Fruit fly (Drosophila melanogaster) whole organism, pupa: ENCODE data around the gene mthl2.

Experiments used
- CG10348 ChIP-seq: fragments of 200-800 bp; sonication (Bioruptor generic); IDR thresholded peaks from 2 replicates; pipeline ENCODE4 v1.3.6; 2022; ENCODE audit warnings: missing biosample characterization, missing genetic modification characterization
- CG12605 ChIP-seq: fragments of 200-800 bp; sonication (Bioruptor generic); IDR thresholded peaks from 2 replicates; pipeline ENCODE4 v1.3.6; 2022; ENCODE audit warnings: missing biosample characterization, missing genetic modification characterization
- CG13204 ChIP-seq: fragments of 200-800 bp; sonication (Bioruptor generic); optimal IDR thresholded peaks from 2 replicates; lab custom pipeline; 2018; ENCODE audit warnings: missing biosample characterization, mild to moderate bottlenecking, missing genetic modification characterization, moderate library complexity
- CG14655 ChIP-seq: fragments of 200-800 bp; sonication (Bioruptor generic); optimal IDR thresholded peaks from 3 replicates; lab custom pipeline; 2017; ENCODE audit warnings: mild to moderate bottlenecking, missing biosample characterization, missing genetic modification reagents, missing genetic modification characterization
- CG15710 ChIP-seq: fragments of 200-800 bp; sonication (Bioruptor generic); optimal IDR thresholded peaks from 2 replicates; lab custom pipeline; 2018; ENCODE audit warnings: missing biosample characterization, mild to moderate bottlenecking, missing genetic modification characterization, moderate library complexity
- CG32121 ChIP-seq: fragments of 200-800 bp; sonication (Bioruptor generic); IDR thresholded peaks from 2 replicates; pipeline ENCODE4 v1.3.6; 2022; ENCODE audit warnings: missing biosample characterization, missing genetic modification characterization
- CG34367 ChIP-seq: fragments of 200-800 bp; sonication (Bioruptor generic); optimal IDR thresholded peaks from 2 replicates; lab custom pipeline; 2018; ENCODE audit warnings: missing biosample characterization, mild to moderate bottlenecking, missing genetic modification characterization
- CG4496 ChIP-seq: fragments of 200-800 bp; sonication (Bioruptor generic); IDR thresholded peaks from 3 replicates; pipeline ENCODE4 v1.3.6; 2022; ENCODE audit warnings: missing biosample characterization, missing genetic modification characterization
- CG8159 ChIP-seq: fragments of 200-800 bp; sonication (Bioruptor generic); optimal IDR thresholded peaks from 3 replicates; lab custom pipeline; 2018; ENCODE audit warnings: missing biosample characterization, mild to moderate bottlenecking, missing genetic modification characterization, moderate library complexity
- CG8301 ChIP-seq: fragments of 200-800 bp; sonication (Bioruptor generic); optimal IDR thresholded peaks from 2 replicates; lab custom pipeline; 2018; ENCODE audit warnings: missing biosample characterization, mild to moderate bottlenecking, missing genetic modification characterization
- CG9948 ChIP-seq: fragments of 200-800 bp; sonication (Bioruptor generic); optimal IDR thresholded peaks from 2 replicates; lab custom pipeline; 2018; ENCODE audit warnings: missing biosample characterization, mild to moderate bottlenecking, missing genetic modification characterization, moderate library complexity
- D1 ChIP-seq: fragments of 200-800 bp; sonication (Bioruptor generic); optimal IDR thresholded peaks from 2 replicates; lab custom pipeline; 2018; ENCODE audit warnings: missing biosample characterization, mild to moderate bottlenecking, missing genetic modification characterization, moderate library complexity
- EcR ChIP-seq: fragments of 200-800 bp; sonication (Bioruptor generic); optimal IDR thresholded peaks from 3 replicates; lab custom pipeline; 2019; ENCODE audit warnings: missing biosample characterization, missing genetic modification characterization, mild to moderate bottlenecking, moderate library complexity, missing genetic modification reagents
- Ets98B ChIP-seq: fragments of 200-800 bp; sonication (Bioruptor generic); IDR thresholded peaks from 2 replicates; pipeline ENCODE4 v1.3.6; 2022; ENCODE audit warnings: missing biosample characterization, missing genetic modification characterization
- Pif1A ChIP-seq: fragments of 200-800 bp; sonication (Bioruptor generic); optimal IDR thresholded peaks from 3 replicates; lab custom pipeline; 2016; ENCODE audit warnings: missing biosample characterization, missing genetic modification characterization
- Pif1B ChIP-seq: fragments of 200-800 bp; sonication (Bioruptor generic); optimal IDR thresholded peaks from 3 replicates; lab custom pipeline; 2016; ENCODE audit warnings: missing biosample characterization, missing genetic modification characterization
- Snoo ChIP-seq: fragments of 200-800 bp; sonication (Bioruptor generic); optimal IDR thresholded peaks from 3 replicates; lab custom pipeline; 2017; ENCODE audit warnings: missing biosample characterization, mild to moderate bottlenecking, missing genetic modification characterization, inconsistent platforms
- fd96Ca ChIP-seq: fragments of 200-800 bp; sonication (Bioruptor generic); IDR thresholded peaks from 3 replicates; pipeline ENCODE4 v1.3.6; 2022; ENCODE audit warnings: missing biosample characterization, missing genetic modification characterization
- gl ChIP-seq: fragments of 200-800 bp; sonication (Bioruptor generic); optimal IDR thresholded peaks from 2 replicates; lab custom pipeline; 2018; ENCODE audit warnings: missing biosample characterization, mild to moderate bottlenecking, missing genetic modification characterization
- rn ChIP-seq: fragments of 200-800 bp; sonication (Bioruptor generic); IDR thresholded peaks from 2 replicates; pipeline ENCODE4 v1.3.6; 2022; ENCODE audit warnings: missing biosample characterization, missing genetic modification characterization

mthl2 gene

dm6 chr3L:5654955-5655750, 50.6 kb downstream of the mthl2 start:
- TF ChIP-seq CG8301 (tag; lab: Kevin White, UChicago): no peak
- TF ChIP-seq CG14655 (GFP tag; lab: Kevin White, UChicago): no peak
- TF ChIP-seq Ets98B: no peak
- TF ChIP-seq rn (GFP tag; lab: Robert Waterston, UW): no peak
- TF ChIP-seq D1 (tag; lab: Kevin White, UChicago): no peak
- no peak for TF ChIP-seq gl (tag; lab: Kevin White, UChicago)
- no peak for TF ChIP-seq Pif1B
- no peak for TF ChIP-seq CG12605
- TF ChIP-seq CG4496: no peak
- no peak for TF ChIP-seq CG34367
- no peak for TF ChIP-seq CG10348 (GFP tag; lab: Robert Waterston, UW)
- no peak for TF ChIP-seq CG13204 (GFP tag; lab: Kevin White, UChicago)
- TF ChIP-seq CG32121: no peak
- TF ChIP-seq Snoo (tag; lab: Kevin White, UChicago): no peak
- no peak for TF ChIP-seq Pif1A (GFP tag; lab: Kevin White, UChicago)
- TF ChIP-seq CG8159 (tag; lab: Kevin White, UChicago): no peak
- TF ChIP-seq fd96Ca (GFP tag; lab: Robert Waterston, UW): no peak

- TF ChIP-seq CG8301 (tag; lab: Kevin White, UChicago) (no peak), CG8159 (tag; lab: Kevin White, UChicago) (no peak), Pif1B (no peak), CG32121 (no peak), CG10348 (GFP tag; lab: Robert Waterston, UW) (no peak), CG13204 (GFP tag; lab: Kevin White, UChicago) (no peak), CG14655 (GFP tag; lab: Kevin White, UChicago) (no peak), CG34367 (no peak), gl (tag; lab: Kevin White, UChicago) (no peak), fd96Ca (GFP tag; lab: Robert Waterston, UW) (no peak), D1 (tag; lab: Kevin White, UChicago) (no peak), CG9948 (tag; lab: Kevin White, UChicago) (no peak), CG12605 (no peak), CG15710 (tag; lab: Kevin White, UChicago) (no peak), EcR (no peak), CG4496 (no peak)
Observed at dm6 chr3L:5655751-5656276, 51.2 kb downstream of the mthl2 start.
